Fruit fly (Drosophila melanogaster): ENCODE results near the gene cal1.

DNA sequence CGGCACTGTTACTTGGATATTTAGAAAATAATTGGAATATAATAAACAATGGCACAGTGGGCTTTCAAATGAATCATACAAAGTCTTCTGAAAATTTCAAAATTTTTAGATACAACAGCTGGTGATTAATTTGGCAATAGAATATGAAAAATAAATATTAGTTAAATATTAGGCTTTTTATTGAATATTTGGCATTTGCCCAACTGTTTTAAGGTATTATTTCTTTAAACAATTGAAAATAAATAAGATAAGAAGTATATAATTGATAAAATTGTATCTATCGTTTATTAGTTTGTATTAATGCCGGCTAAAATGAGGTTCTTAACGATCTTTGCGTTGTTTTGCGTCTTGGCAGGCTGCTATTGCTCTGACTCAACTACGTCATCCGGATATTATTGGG, 36.1 kb downstream of the cal1 start, which contains the start of gene CG45079:
- TF ChIP-seq CG15336 (GFP tag; IDR thresholded peaks at IDR 0.05), result no peak
- no peak for TF ChIP-seq eg (GFP tag; IDR thresholded peaks at IDR 0.05)
- TF ChIP-seq achi (GFP tag; optimal IDR thresholded peaks at IDR 0.05), result no peak
- TF ChIP-seq OdsH (GFP tag; optimal IDR thresholded peaks at IDR 0.05), result no peak
- no peak for TF ChIP-seq dac (GFP tag; optimal IDR thresholded peaks at IDR 0.05)
- TF ChIP-seq Blimp-1 (GFP tag; optimal IDR thresholded peaks at IDR 0.05), result no peak

All from whole organism, prepupa.